Comparison of ENCODE assay signal across 1 fruit fly cellular context in genomic region chr3R:23356920-23357386, dm6.
TF ChIP-seq lines count a peak whose summit lies in the region.

No protein-coding gene starts in this region.

TF ChIP-seq in whole organism, embryonic, 481 proteins besides CTCF, POLR2A, EP300 and RAD21 (continued from another document and continues in another):
- TF ChIP-seq Eip74EF (GFP tag; optimal IDR thresholded peaks at IDR 0.05; lab: Kevin White, UChicago) (peak in 1 of 2 experiments; percentile 88), CG13296 (GFP tag; optimal IDR thresholded peaks at IDR 0.05; lab: Kevin White, UChicago) (peak; percentile 83), HmgD (GFP tag; optimal IDR thresholded peaks at IDR 0.05; lab: Kevin White, UChicago) (no peak), bsh (GFP tag; optimal IDR thresholded peaks at IDR 0.05; lab: Kevin White, UChicago) (peak; percentile 64 to 93), Dref (GFP tag; IDR thresholded peaks at IDR 0.05; lab: Robert Waterston, UW) (no peak), oc (tag; optimal IDR thresholded peaks at IDR 0.05; lab: Kevin White, UChicago) (peak; percentile 92), eve (GFP tag; optimal IDR thresholded peaks at IDR 0.05; lab: Kevin White, UChicago) (no peak), CG32532 (GFP tag; IDR thresholded peaks at IDR 0.05; lab: Robert Waterston, UW) (peak; percentile 86), CG15073 (GFP tag; optimal IDR thresholded peaks at IDR 0.05; lab: Kevin White, UChicago) (peak; percentile 13), rib (GFP tag; IDR thresholded peaks at IDR 0.05; lab: Robert Waterston, UW) (peak; percentile 50; the same call in 1 of the 2 replicates), CG4730 (GFP tag; IDR thresholded peaks at IDR 0.05; lab: Robert Waterston, UW) (peak; percentile 72), ranshi (GFP tag; IDR thresholded peaks at IDR 0.05; lab: Robert Waterston, UW) (peak; percentile 80), CG18619 (GFP tag; optimal IDR thresholded peaks at IDR 0.05; lab: Kevin White, UChicago) (peak; percentile 88), CG16815 (GFP tag; optimal IDR thresholded peaks at IDR 0.05; lab: Kevin White, UChicago) (peak; percentile 75), CG2202 (tag; optimal IDR thresholded peaks at IDR 0.05; lab: Kevin White, UChicago) (peak; percentile 65), sc (optimal IDR thresholded peaks at IDR 0.05; lab: Kevin White, UChicago) (no peak), sc (GFP tag; optimal IDR thresholded peaks at IDR 0.05; lab: Kevin White, UChicago) (peak; percentile 75), abd-A (tag; optimal IDR thresholded peaks at IDR 0.05; lab: Kevin White, UChicago) (no peak), CG6689 (GFP tag; IDR thresholded peaks at IDR 0.05; lab: Robert Waterston, UW) (peak; percentile 87), CG2116 (GFP tag; optimal IDR thresholded peaks at IDR 0.05; lab: Kevin White, UChicago) (peak; percentile 45), CG11093 (GFP tag; IDR thresholded peaks at IDR 0.05; lab: Robert Waterston, UW) (peak; percentile 57; the same call in 2 of the 3 replicates), stwl (tag; optimal IDR thresholded peaks at IDR 0.05; lab: Kevin White, UChicago) (no peak), pros (GFP tag; optimal IDR thresholded peaks at IDR 0.05; lab: Kevin White, UChicago) (no peak), dysf (GFP tag; IDR thresholded peaks at IDR 0.05; lab: Robert Waterston, UW) (peak; percentile 88), CG18262 (tag; optimal IDR thresholded peaks at IDR 0.05; lab: Kevin White, UChicago) (peak; percentile 92), Rx (GFP tag; IDR thresholded peaks at IDR 0.05; lab: Robert Waterston, UW) (no peak), Taf1 (GFP tag; IDR thresholded peaks at IDR 0.05; lab: Robert Waterston, UW) (peak; percentile 65), CG14050 (GFP tag; IDR thresholded peaks at IDR 0.05; lab: Robert Waterston, UW) (peak; percentile 53; the same call in 1 of the 3 replicates), gcm2 (GFP tag; optimal IDR thresholded peaks at IDR 0.05; lab: Kevin White, UChicago) (no peak), CG14860 (GFP tag; IDR thresholded peaks at IDR 0.05; lab: Robert Waterston, UW; ENCODE audit: partially characterized antibody) (no peak), CG34376 (GFP tag; optimal IDR thresholded peaks at IDR 0.05; lab: Kevin White, UChicago) (no peak), Hr39 (optimal IDR thresholded peaks at IDR 0.05; lab: Kevin White, UChicago) (no peak), CG13775 (GFP tag; optimal IDR thresholded peaks at IDR 0.05; lab: Kevin White, UChicago) (peak; percentile 82), tin (GFP tag; optimal IDR thresholded peaks at IDR 0.05; lab: Kevin White, UChicago) (peak; percentile 62), prd (optimal IDR thresholded peaks at IDR 0.05; lab: Kevin White, UChicago) (no peak), prd (GFP tag; IDR thresholded peaks at IDR 0.05; lab: Robert Waterston, UW) (peak; percentile 75), CrebB (tag; optimal IDR thresholded peaks at IDR 0.05; lab: Kevin White, UChicago) (peak; percentile 83), CG8388 (GFP tag; optimal IDR thresholded peaks at IDR 0.05; lab: Kevin White, UChicago) (peak; percentile 83), Gsc (GFP tag; IDR thresholded peaks at IDR 0.05; lab: Robert Waterston, UW) (no peak), CG8359 (GFP tag; optimal IDR thresholded peaks at IDR 0.05; lab: Kevin White, UChicago; ENCODE audit: borderline replicate concordance) (no peak), gsb-n (tag; optimal IDR thresholded peaks at IDR 0.05; lab: Kevin White, UChicago) (peak; percentile 81), kni (GFP tag; optimal IDR thresholded peaks at IDR 0.05; lab: Kevin White, UChicago) (no peak), emc (GFP tag; optimal IDR thresholded peaks at IDR 0.05; lab: Kevin White, UChicago) (no peak), HLH4C (GFP tag; IDR thresholded peaks at IDR 0.05; lab: Robert Waterston, UW; ENCODE audit: partially characterized antibody) (no peak), CG17385 (GFP tag; optimal IDR thresholded peaks at IDR 0.05; lab: Kevin White, UChicago) (peak; percentile 92), CG3726 (GFP tag; IDR thresholded peaks at IDR 0.05; lab: Robert Waterston, UW) (peak; percentile 78), CG12744 (GFP tag; optimal IDR thresholded peaks at IDR 0.05; lab: Kevin White, UChicago) (no peak), Antp (GFP tag; optimal IDR thresholded peaks at IDR 0.05; lab: Kevin White, UChicago) (no peak), Nf-YA (GFP tag; IDR thresholded peaks at IDR 0.05; lab: Robert Waterston, UW) (peak; percentile 68), Lpt (GFP tag; optimal IDR thresholded peaks at IDR 0.05; lab: Kevin White, UChicago) (no peak), CG12942 (GFP tag; optimal IDR thresholded peaks at IDR 0.05; lab: Kevin White, UChicago) (peak; percentile 85), Deaf1 (tag; optimal IDR thresholded peaks at IDR 0.05; lab: Kevin White, UChicago) (peak; percentile 72), CG11560 (tag; IDR thresholded peaks at IDR 0.05; lab: Robert Waterston, UW) (no peak), gsb (GFP tag; IDR thresholded peaks at IDR 0.05; lab: Robert Waterston, UW) (peak; percentile 55; the same call in 1 of the 2 replicates), unpg (GFP tag; optimal IDR thresholded peaks at IDR 0.05; lab: Kevin White, UChicago) (peak; percentile 87), CG2875 (GFP tag; optimal IDR thresholded peaks at IDR 0.05; lab: Kevin White, UChicago) (peak; percentile 67), luna (GFP tag; optimal IDR thresholded peaks at IDR 0.05; lab: Kevin White, UChicago) (no peak), CG13624 (GFP tag; optimal IDR thresholded peaks at IDR 0.05; lab: Kevin White, UChicago) (peak; percentile 28), p53 (GFP tag; optimal IDR thresholded peaks at IDR 0.05; lab: Kevin White, UChicago) (no peak), Oli (tag; optimal IDR thresholded peaks at IDR 0.05; lab: Kevin White, UChicago) (peak; percentile 93), HLH3B (GFP tag; IDR thresholded peaks at IDR 0.05; lab: Robert Waterston, UW) (peak; percentile 71), Hmr (GFP tag; optimal IDR thresholded peaks at IDR 0.05; lab: Kevin White, UChicago) (peak; percentile 84), mld (GFP tag; IDR thresholded peaks at IDR 0.05; lab: Robert Waterston, UW; ENCODE audit: partially characterized antibody) (no peak), CG30431 (GFP tag; optimal IDR thresholded peaks at IDR 0.05; lab: Kevin White, UChicago) (peak; percentile 48), Sry-β (GFP tag; optimal IDR thresholded peaks at IDR 0.05; lab: Kevin White, UChicago) (no peak), CG4820 (GFP tag; optimal IDR thresholded peaks at IDR 0.05; lab: Kevin White, UChicago) (peak; percentile 51), Fer1 (GFP tag; optimal IDR thresholded peaks at IDR 0.05; lab: Kevin White, UChicago) (peak; percentile 71), CG34224 (GFP tag; IDR thresholded peaks at IDR 0.05; lab: Robert Waterston, UW; ENCODE audit: partially characterized antibody) (no peak), CG17802 (tag; optimal IDR thresholded peaks at IDR 0.05; lab: Kevin White, UChicago) (peak; percentile 4), CG18011 (GFP tag; optimal IDR thresholded peaks at IDR 0.05; lab: Kevin White, UChicago) (peak; percentile 36), aop (GFP tag; IDR thresholded peaks at IDR 0.05; lab: Robert Waterston, UW) (no peak), nerfin-1 (tag; optimal IDR thresholded peaks at IDR 0.05; lab: Kevin White, UChicago) (peak; percentile 59), bcd (GFP tag; optimal IDR thresholded peaks at IDR 0.05; lab: Kevin White, UChicago) (peak; percentile 81), B-H1 (GFP tag; IDR thresholded peaks at IDR 0.05; lab: Robert Waterston, UW) (peak; percentile 73), Adf1 (GFP tag; IDR thresholded peaks at IDR 0.05; lab: Robert Waterston, UW) (peak; percentile 26), CG1602 (GFP tag; optimal IDR thresholded peaks at IDR 0.05; lab: Kevin White, UChicago) (peak; percentile 78), CG17612 (GFP tag; IDR thresholded peaks at IDR 0.05; lab: Robert Waterston, UW) (no peak), wek (GFP tag; optimal IDR thresholded peaks at IDR 0.05; lab: Kevin White, UChicago) (no peak), phol (tag; optimal IDR thresholded peaks at IDR 0.05; lab: Kevin White, UChicago) (peak; percentile 87), Six4 (GFP tag; optimal IDR thresholded peaks at IDR 0.05; lab: Kevin White, UChicago) (peak; percentile 74), nmo (GFP tag; optimal IDR thresholded peaks at IDR 0.05; lab: Kevin White, UChicago) (peak; percentile 94), zen (tag; optimal IDR thresholded peaks at IDR 0.05; lab: Kevin White, UChicago) (peak; percentile 73), NC2β (GFP tag; optimal IDR thresholded peaks at IDR 0.05; lab: Kevin White, UChicago) (no peak), CG5245 (GFP tag; optimal IDR thresholded peaks at IDR 0.05; lab: Kevin White, UChicago) (peak; percentile 36), schlank (tag; optimal IDR thresholded peaks at IDR 0.05; lab: Kevin White, UChicago) (no peak), BtbVII (GFP tag; optimal IDR thresholded peaks at IDR 0.05; lab: Kevin White, UChicago) (peak; percentile 75), jigr1 (GFP tag; IDR thresholded peaks at IDR 0.05; lab: Robert Waterston, UW) (no peak), D (optimal IDR thresholded peaks at IDR 0.05; lab: Kevin White, UChicago) (no peak), D (GFP tag; optimal IDR thresholded peaks at IDR 0.05; lab: Kevin White, UChicago) (peak; percentile 66), ERR (GFP tag; optimal IDR thresholded peaks at IDR 0.05; lab: Kevin White, UChicago) (no peak), tgo (GFP tag; IDR thresholded peaks at IDR 0.05; lab: Robert Waterston, UW) (peak; percentile 80), Camta (GFP tag; optimal IDR thresholded peaks at IDR 0.05; lab: Kevin White, UChicago) (no peak), chn (GFP tag; optimal IDR thresholded peaks at IDR 0.05; lab: Kevin White, UChicago) (no peak), CG6765 (GFP tag; optimal IDR thresholded peaks at IDR 0.05; lab: Kevin White, UChicago) (peak; percentile 27), Hey (tag; optimal IDR thresholded peaks at IDR 0.05; lab: Kevin White, UChicago) (no peak), nom (GFP tag; optimal IDR thresholded peaks at IDR 0.05; lab: Kevin White, UChicago) (peak; percentile 30), ewg (GFP tag; optimal IDR thresholded peaks at IDR 0.05; lab: Kevin White, UChicago) (peak; percentile 76), grn (GFP tag; optimal IDR thresholded peaks at IDR 0.05; lab: Kevin White, UChicago) (no peak), Sox100B (GFP tag; optimal IDR thresholded peaks at IDR 0.05; lab: Kevin White, UChicago) (peak; percentile 91), CG10321 (GFP tag; IDR thresholded peaks at IDR 0.05; lab: Robert Waterston, UW) (peak; percentile 63; the same call in 1 of the 2 replicates), onecut (GFP tag; IDR thresholded peaks at IDR 0.05; lab: Robert Waterston, UW) (peak; percentile 52), stc (GFP tag; IDR thresholded peaks at IDR 0.05; lab: Robert Waterston, UW) (peak; percentile 81), cg (GFP tag; optimal IDR thresholded peaks at IDR 0.05; lab: Kevin White, UChicago) (peak; percentile 59), odd (GFP tag; optimal IDR thresholded peaks at IDR 0.05; lab: Kevin White, UChicago) (peak; percentile 87), CG15601 (tag; optimal IDR thresholded peaks at IDR 0.05; lab: Kevin White, UChicago) (peak; percentile 89), fd3F (GFP tag; optimal IDR thresholded peaks at IDR 0.05; lab: Kevin White, UChicago) (peak; percentile 92), gem (tag; optimal IDR thresholded peaks at IDR 0.05; lab: Kevin White, UChicago) (peak; percentile 95), CG11247 (GFP tag; IDR thresholded peaks at IDR 0.05; lab: Robert Waterston, UW) (peak; percentile 75; the same call in 1 of the 2 replicates), sob (GFP tag; IDR thresholded peaks at IDR 0.05; lab: Robert Waterston, UW) (peak; percentile 81), knrl (GFP tag; IDR thresholded peaks at IDR 0.05; lab: Robert Waterston, UW; ENCODE audit: partially characterized antibody) (no peak), lab (GFP tag; optimal IDR thresholded peaks at IDR 0.05; lab: Kevin White, UChicago) (peak; percentile 85), ken (GFP tag; IDR thresholded peaks at IDR 0.05; lab: Robert Waterston, UW) (peak; percentile 48; the same call in 1 of the 3 replicates), CG14667 (GFP tag; IDR thresholded peaks at IDR 0.05; lab: Robert Waterston, UW) (peak; percentile 49; the same call in 1 of the 2 replicates), vvl (GFP tag; IDR thresholded peaks at IDR 0.05; lab: Robert Waterston, UW) (peak; percentile 91), D19B (GFP tag; optimal IDR thresholded peaks at IDR 0.05; lab: Kevin White, UChicago) (peak; percentile 97), CG6654 (GFP tag; optimal IDR thresholded peaks at IDR 0.05; lab: Kevin White, UChicago) (peak; percentile 49), Doc2 (GFP tag; IDR thresholded peaks at IDR 0.05; lab: Robert Waterston, UW) (no peak), jing (GFP tag; optimal IDR thresholded peaks at IDR 0.05; lab: Kevin White, UChicago) (peak; percentile 33), CG11695 (GFP tag; IDR thresholded peaks at IDR 0.05; lab: Robert Waterston, UW) (peak; percentile 88), chif (GFP tag; optimal IDR thresholded peaks at IDR 0.05; lab: Kevin White, UChicago) (peak in 1 of 2 experiments; percentile 0), Ets65A (GFP tag; lab: Kevin White, UChicago) (peak; percentile 36), sima (GFP tag; optimal IDR thresholded peaks at IDR 0.05; lab: Kevin White, UChicago) (no peak), C15 (GFP tag; IDR thresholded peaks at IDR 0.05; lab: Robert Waterston, UW) (0 out of 3 replicates have a peak, but pooled peaks have one; percentile 59), HmgZ (tag; optimal IDR thresholded peaks at IDR 0.05; lab: Kevin White, UChicago) (peak; percentile 85), CG10209 (GFP tag; optimal IDR thresholded peaks at IDR 0.05; lab: Kevin White, UChicago) (peak; percentile 93), trem (tag; optimal IDR thresholded peaks at IDR 0.05; lab: Kevin White, UChicago) (peak; percentile 68), seq (GFP tag; IDR thresholded peaks at IDR 0.05; lab: Robert Waterston, UW) (peak; percentile 78), CG4360 (GFP tag; IDR thresholded peaks at IDR 0.05; lab: Robert Waterston, UW) (no peak), CG9437 (GFP tag; optimal IDR thresholded peaks at IDR 0.05; lab: Kevin White, UChicago) (peak; percentile 91), sqz (GFP tag; optimal IDR thresholded peaks at IDR 0.05; lab: Kevin White, UChicago) (peak; percentile 38), CG9797 (GFP tag; optimal IDR thresholded peaks at IDR 0.05; lab: Kevin White, UChicago) (no peak), Med (GFP tag; lab: Kevin White, UChicago) (peak; percentile 73), Optix (GFP tag; IDR thresholded peaks at IDR 0.05; lab: Robert Waterston, UW) (no peak), ap (GFP tag; IDR thresholded peaks at IDR 0.05; lab: Robert Waterston, UW) (peak; percentile 69)
